Worm (Caenorhabditis elegans): ENCODE results near the gene F58F9.9.

F58F9.9 gene

ce11 chrIV:6290741-6291140 is 50.6 kb downstream of the F58F9.9 start, which contains the start of gene srv-24:
TSS of gene srv-24 (minus strand) at chrIV:6290841.
- no peak for TF ChIP-seq nhr-27 (tag; optimal IDR thresholded peaks at IDR 0.05)
- no peak for TF ChIP-seq madf-8 (GFP tag; conservative IDR thresholded peaks at IDR 0.05)
- no peak for TF ChIP-seq F57C9.4 (tag; optimal IDR thresholded peaks at IDR 0.05)
- TF ChIP-seq ztf-26 (tag; optimal IDR thresholded peaks at IDR 0.05) = no peak
- no peak for TF ChIP-seq ZK185.1 (tag; optimal IDR thresholded peaks at IDR 0.05; ENCODE audit: poor library complexity, severe bottlenecking)
- TF ChIP-seq C06A6.2 (GFP tag; conservative IDR thresholded peaks at IDR 0.05) = no peak
- no peak for TF ChIP-seq attf-3 (GFP tag; conservative IDR thresholded peaks at IDR 0.05)
- no peak for TF ChIP-seq ccch-3 (GFP tag; optimal IDR thresholded peaks at IDR 0.05)
- TF ChIP-seq madf-6 (GFP tag; IDR thresholded peaks at IDR 0.05) = no peak
- TF ChIP-seq ztf-22 (GFP tag; optimal IDR thresholded peaks at IDR 0.05) = no peak
